Fruit fly (Drosophila melanogaster) whole organism, embryonic: ENCODE results near the gene Nulp1.

Source experiments
- Asciz ChIP-seq: fragments of 200-800 bp; sonication (Bioruptor generic); optimal IDR thresholded peaks from 2 replicates; lab custom pipeline; 2017; ENCODE audit warnings: missing biosample characterization, mild to moderate bottlenecking, missing genetic modification characterization, missing genetic modification reagents
- CG10543 ChIP-seq: fragments of 200-800 bp; sonication (Bioruptor generic); optimal IDR thresholded peaks from 3 replicates; lab custom pipeline; 2017; ENCODE audit warnings: missing biosample characterization, mild to moderate bottlenecking, missing genetic modification characterization, moderate library complexity
- CG13123 ChIP-seq: fragments of 200-800 bp; sonication (Bioruptor generic); optimal IDR thresholded peaks from 2 replicates; lab custom pipeline; 2016; ENCODE audit warnings: missing biosample characterization, missing genetic modification characterization
- CG14014 ChIP-seq: fragments of 200-800 bp; sonication (Bioruptor generic); IDR thresholded peaks from 2 replicates; pipeline ENCODE4 v1.3.6; 2022; ENCODE audit warnings: missing biosample characterization, missing genetic modification characterization
- CG18011 ChIP-seq: fragments of 200-800 bp; sonication (Bioruptor generic); optimal IDR thresholded peaks from 2 replicates; lab custom pipeline; 2017; ENCODE audit warnings: missing biosample characterization, missing genetic modification characterization, mild to moderate bottlenecking, moderate library complexity, missing genotype
- CG2678 ChIP-seq: fragments of 200-800 bp; sonication (Bioruptor generic); optimal IDR thresholded peaks from 3 replicates; lab custom pipeline; 2019; ENCODE audit warnings: missing biosample characterization, mild to moderate bottlenecking, missing genetic modification characterization, moderate library complexity
- CG32772 ChIP-seq: fragments of 200-800 bp; sonication (Bioruptor generic); IDR thresholded peaks from 2 replicates; pipeline ENCODE4 v1.3.6; 2022; ENCODE audit warnings: missing biosample characterization, missing genetic modification characterization
- CG33213 ChIP-seq: fragments of 200-800 bp; sonication (Bioruptor generic); optimal IDR thresholded peaks from 3 replicates; lab custom pipeline; 2016; ENCODE audit warnings: missing biosample characterization, missing genetic modification characterization
- CG3838 ChIP-seq: fragments of 200-800 bp; sonication (Bioruptor generic); optimal IDR thresholded peaks from 3 replicates; lab custom pipeline; 2016; ENCODE audit warnings: missing biosample characterization, missing genetic modification characterization
- CG42726 ChIP-seq: fragments of 200-800 bp; sonication (Bioruptor generic); IDR thresholded peaks from 2 replicates; pipeline ENCODE4 v1.3.6; 2022; ENCODE audit warnings: missing biosample characterization, missing genetic modification characterization; ENCODE audit not compliant: partially characterized antibody
- CG4707 ChIP-seq: fragments of 200-800 bp; sonication (Bioruptor generic); optimal IDR thresholded peaks from 2 replicates; lab custom pipeline; 2018; ENCODE audit warnings: missing biosample characterization, mild to moderate bottlenecking, missing genetic modification characterization, moderate library complexity
- CG6175 ChIP-seq: fragments of 200-800 bp; sonication (Bioruptor generic); IDR thresholded peaks from 3 replicates; pipeline ENCODE4 v1.3.6; 2022; ENCODE audit warnings: missing biosample characterization, missing genetic modification characterization
- CG6765 ChIP-seq: fragments of 200-800 bp; sonication (Bioruptor generic); optimal IDR thresholded peaks from 3 replicates; lab custom pipeline; 2017; ENCODE audit warnings: missing biosample characterization, mild to moderate bottlenecking, missing genetic modification characterization
- CG7372 ChIP-seq: fragments of 200-800 bp; sonication (Bioruptor generic); IDR thresholded peaks from 2 replicates; pipeline ENCODE4 v1.3.6; 2022; ENCODE audit warnings: missing biosample characterization, missing genetic modification characterization
- CG8290 ChIP-seq, 3 experiments: fragments of 200-800 bp; sonication (Bioruptor generic); optimal IDR thresholded peaks; 2 replicates each; lab custom pipeline; 2016 to 2019; ENCODE audit warnings: missing biosample characterization in 3 of 3, missing genetic modification characterization in 3 of 3, mild to moderate bottlenecking in 2 of 3, moderate library complexity in 1 of 3
- Deaf1 ChIP-seq: fragments of 200-800 bp; optimal IDR thresholded peaks from 3 replicates; lab custom pipeline; 2019; ENCODE audit warnings: missing biosample characterization, mild to moderate bottlenecking, missing genetic modification characterization, moderate library complexity
- Doc3 ChIP-seq: fragments of 200-800 bp; sonication (Bioruptor generic); IDR thresholded peaks from 3 replicates; pipeline ENCODE4 v1.3.6; 2022; ENCODE audit warnings: missing biosample characterization, missing genetic modification characterization; ENCODE audit not compliant: partially characterized antibody
- H15 ChIP-seq: fragments of 200-800 bp; sonication (Bioruptor generic); IDR thresholded peaks from 3 replicates; pipeline ENCODE4 v1.3.6; 2022; ENCODE audit warnings: missing biosample characterization, missing genetic modification characterization
- MTF-1 ChIP-seq: fragments of 200-800 bp; sonication (Bioruptor generic); optimal IDR thresholded peaks from 2 replicates; lab custom pipeline; 2018; ENCODE audit warnings: missing biosample characterization, mild to moderate bottlenecking, missing genetic modification characterization, borderline replicate concordance
- Pdp1 ChIP-seq, 2 experiments: fragments of 200-800 bp; sonication (Bioruptor generic); optimal IDR thresholded peaks; 3 replicates each; lab custom pipeline; 2016; ENCODE audit warnings: missing biosample characterization in 2 of 2, missing genetic modification characterization in 2 of 2, mild to moderate bottlenecking in 1 of 2, moderate library complexity in 1 of 2
- Scr ChIP-seq: fragments of 200-800 bp; sonication (Bioruptor generic); IDR thresholded peaks from 2 replicates; pipeline ENCODE4 v1.3.6; 2022; ENCODE audit warnings: missing biosample characterization, missing genetic modification characterization; ENCODE audit not compliant: partially characterized antibody
- Sry-β ChIP-seq: fragments of 200-800 bp; sonication (Bioruptor generic); optimal IDR thresholded peaks from 2 replicates; lab custom pipeline; 2018; ENCODE audit warnings: missing biosample characterization, mild to moderate bottlenecking, missing genetic modification characterization, moderate library complexity
- abd-A ChIP-seq: fragments of 200-800 bp; sonication (Bioruptor generic); optimal IDR thresholded peaks from 3 replicates; lab custom pipeline; 2019; ENCODE audit warnings: missing biosample characterization, mild to moderate bottlenecking, missing genetic modification characterization, moderate library complexity
- aop ChIP-seq: fragments of 200-800 bp; sonication (Bioruptor generic); IDR thresholded peaks from 2 replicates; pipeline ENCODE4 v1.3.6; 2022; ENCODE audit warnings: missing biosample characterization, missing genetic modification characterization
- chinmo ChIP-seq: fragments of 200-800 bp; sonication (Bioruptor generic); IDR thresholded peaks from 4 replicates; pipeline ENCODE4 v1.3.6; 2022; ENCODE audit warnings: missing biosample characterization, missing genetic modification characterization; ENCODE audit not compliant: partially characterized antibody
- ci ChIP-seq: fragments of 200-800 bp; sonication (Bioruptor generic); IDR thresholded peaks from 3 replicates; pipeline ENCODE4 v1.3.6; 2022; ENCODE audit warnings: missing biosample characterization, missing genetic modification characterization
- disco-r ChIP-seq: fragments of 200-800 bp; sonication (Bioruptor generic); optimal IDR thresholded peaks from 2 replicates; lab custom pipeline; 2016; ENCODE audit warnings: missing biosample characterization, missing genetic modification characterization
- en ChIP-seq: fragments of 200-800 bp; sonication (Bioruptor generic); optimal IDR thresholded peaks from 2 replicates; lab custom pipeline; 2016; ENCODE audit warnings: missing biosample characterization, missing genetic modification characterization
- gsb ChIP-seq: fragments of 200-800 bp; sonication (Bioruptor generic); IDR thresholded peaks from 2 replicates; pipeline ENCODE4 v1.3.6; 2022; ENCODE audit warnings: missing biosample characterization, missing genetic modification characterization
- jumu ChIP-seq: fragments of 200-800 bp; sonication (Bioruptor generic); optimal IDR thresholded peaks from 3 replicates; lab custom pipeline; 2016; ENCODE audit warnings: missing biosample characterization, missing genetic modification characterization
- lab ChIP-seq: fragments of 200-800 bp; sonication (Bioruptor generic); optimal IDR thresholded peaks from 3 replicates; lab custom pipeline; 2017; ENCODE audit warnings: missing biosample characterization, missing genetic modification characterization, mild to moderate bottlenecking, moderate library complexity, missing genetic modification reagents
- lilli ChIP-seq: fragments of 200-800 bp; sonication (Bioruptor generic); optimal IDR thresholded peaks from 3 replicates; lab custom pipeline; 2016; ENCODE audit warnings: missing biosample characterization, missing genetic modification characterization
- mld ChIP-seq: fragments of 200-800 bp; sonication (Bioruptor generic); IDR thresholded peaks from 3 replicates; pipeline ENCODE4 v1.3.6; 2022; ENCODE audit warnings: missing biosample characterization, missing genetic modification characterization; ENCODE audit not compliant: partially characterized antibody
- oc ChIP-seq: fragments of 200-800 bp; sonication (Bioruptor generic); optimal IDR thresholded peaks from 2 replicates; lab custom pipeline; 2018; ENCODE audit warnings: missing biosample characterization, mild to moderate bottlenecking, missing genetic modification characterization, moderate library complexity
- pnt ChIP-seq: fragments of 200-800 bp; sonication (Bioruptor generic); optimal IDR thresholded peaks from 3 replicates; lab custom pipeline; 2016; ENCODE audit warnings: missing biosample characterization, missing genetic modification characterization
- prd ChIP-seq, 3 experiments: fragments of >200 bp in 2 of 3; fragments of 200-800 bp in 1 of 3; sonication (Bioruptor generic) in 1 of 3; optimal IDR thresholded peaks in 2 of 3; IDR thresholded peaks in 1 of 3; 2 replicates in 2 of 3; 3 replicates in 1 of 3; pipeline versions ENCODE4 v1.3.6 to Lab custom; 2017 to 2022; ENCODE audit warnings: missing biosample characterization in 1 of 3, missing genetic modification characterization in 1 of 3
- pum ChIP-seq: fragments of 200-800 bp; sonication (Bioruptor generic); optimal IDR thresholded peaks from 2 replicates; lab custom pipeline; 2016; ENCODE audit warnings: missing biosample characterization, missing genetic modification characterization
- sd ChIP-seq: fragments of 200-800 bp; sonication (Bioruptor generic); optimal IDR thresholded peaks from 3 replicates; lab custom pipeline; 2018; ENCODE audit warnings: missing biosample characterization, mild to moderate bottlenecking, missing genetic modification characterization, moderate library complexity
- slp2 ChIP-seq: fragments of 200-800 bp; sonication (Bioruptor generic); optimal IDR thresholded peaks from 2 replicates; lab custom pipeline; 2016; ENCODE audit warnings: missing biosample characterization, missing genetic modification characterization
- sqz ChIP-seq: fragments of 200-800 bp; sonication (Bioruptor generic); optimal IDR thresholded peaks from 3 replicates; lab custom pipeline; 2018; ENCODE audit warnings: missing biosample characterization, mild to moderate bottlenecking, missing genetic modification characterization
- ssp ChIP-seq: fragments of 200-800 bp; sonication (Bioruptor generic); IDR thresholded peaks from 2 replicates; pipeline ENCODE4 v1.3.6; 2022; ENCODE audit warnings: missing biosample characterization, missing genetic modification characterization

Nulp1 gene

dm6 chr3L:8074944-8075343, 35.2 kb upstream of the Nulp1 start (continued):
- no peak for TF ChIP-seq pnt (GFP tag; lab: Kevin White, UChicago)
- no peak for TF ChIP-seq gsb (GFP tag; lab: Robert Waterston, UW)
- TF ChIP-seq disco-r (GFP tag; lab: Kevin White, UChicago): no peak
- no peak for TF ChIP-seq Sry-β (GFP tag; lab: Kevin White, UChicago)
- no peak for TF ChIP-seq MTF-1 (GFP tag; lab: Kevin White, UChicago)
- TF ChIP-seq CG18011: no peak
- peak; percentile 32 for TF ChIP-seq lab (GFP tag; lab: Kevin White, UChicago)
- no peak for TF ChIP-seq CG4707
- TF ChIP-seq pum (GFP tag; lab: Kevin White, UChicago): no peak
- peak; percentile 12 for TF ChIP-seq CG2678
- TF ChIP-seq prd (optimal IDR thresholded peaks at IDR 0.05; lab: Kevin White, UChicago): no peak
- TF ChIP-seq prd (GFP tag; IDR thresholded peaks at IDR 0.05; lab: Robert Waterston, UW): no peak
- peak; percentile 67 for TF ChIP-seq sd (tag; lab: Kevin White, UChicago)
- no peak for TF ChIP-seq Asciz (GFP tag; lab: Kevin White, UChicago)
- no peak for TF ChIP-seq CG8290 (GFP tag; optimal IDR thresholded peaks at IDR 0.05; lab: Kevin White, UChicago)
- peak in 1 of 2 experiments; percentile 15 for TF ChIP-seq CG8290 (tag; optimal IDR thresholded peaks at IDR 0.05; lab: Kevin White, UChicago)
- TF ChIP-seq aop: no peak
- no peak for TF ChIP-seq CG7372 (GFP tag; lab: Robert Waterston, UW)
- no peak for TF ChIP-seq CG32772 (GFP tag; lab: Robert Waterston, UW)
- TF ChIP-seq CG3838 (GFP tag; lab: Kevin White, UChicago): no peak
- TF ChIP-seq Pdp1 (GFP tag; optimal IDR thresholded peaks at IDR 0.05; lab: Kevin White, UChicago): peak in 1 of 2 experiments; percentile 23
- TF ChIP-seq CG13123 (GFP tag; lab: Kevin White, UChicago): no peak
- no peak for TF ChIP-seq Scr (GFP tag; lab: Robert Waterston, UW)
- peak; percentile 74 for TF ChIP-seq oc (tag; lab: Kevin White, UChicago)
- TF ChIP-seq chinmo (GFP tag; lab: Robert Waterston, UW): peak; percentile 67; the same call in 1 of the 4 replicates
- TF ChIP-seq CG33213: no peak
- no peak for TF ChIP-seq en (GFP tag; lab: Kevin White, UChicago)
- no peak for TF ChIP-seq jumu (GFP tag; lab: Kevin White, UChicago)
- no peak for TF ChIP-seq mld (GFP tag; lab: Robert Waterston, UW)
- no peak for TF ChIP-seq lilli (GFP tag; lab: Kevin White, UChicago)
- no peak for TF ChIP-seq CG42726 (GFP tag; lab: Robert Waterston, UW)
- peak; percentile 10 for TF ChIP-seq CG10543 (GFP tag; lab: Kevin White, UChicago)
- no peak for TF ChIP-seq CG14014 (GFP tag; lab: Robert Waterston, UW)
- TF ChIP-seq abd-A (tag; lab: Kevin White, UChicago): peak; percentile 14
- TF ChIP-seq CG6175 (GFP tag; lab: Robert Waterston, UW): no peak
- TF ChIP-seq Doc3 (GFP tag; lab: Robert Waterston, UW): no peak
- TF ChIP-seq ssp (GFP tag; lab: Robert Waterston, UW): no peak
- peak; percentile 38; the same call in 1 of the 3 replicates for TF ChIP-seq ci
- no peak for TF ChIP-seq CG6765
- TF ChIP-seq H15 (GFP tag; lab: Robert Waterston, UW): no peak
- TF ChIP-seq sqz: no peak
- peak; percentile 2 for TF ChIP-seq Deaf1 (tag; lab: Kevin White, UChicago)
- no peak for TF ChIP-seq slp2 (GFP tag; lab: Kevin White, UChicago)
